Worm (Caenorhabditis elegans): ENCODE data around the gene zip-2.

Gene zip-2

DNA sequence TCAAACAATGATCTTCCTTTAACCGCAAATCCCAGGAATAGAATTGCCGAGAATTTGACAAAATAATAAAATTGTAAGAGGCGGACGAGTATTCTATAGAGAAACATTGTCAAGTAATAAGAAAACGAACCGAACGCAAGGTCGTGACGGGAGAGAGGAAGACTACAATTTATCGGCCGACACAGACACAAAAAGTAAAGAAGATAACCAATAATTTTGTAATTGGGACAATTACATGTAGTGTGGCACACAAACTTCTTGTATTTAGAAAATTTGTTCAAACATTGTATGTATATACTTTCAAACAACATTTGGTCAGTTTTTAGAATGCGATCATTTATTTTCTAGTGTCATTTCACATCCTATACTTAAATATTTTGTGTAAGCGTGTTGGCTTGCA lies 821 bp upstream of the zip-2 start, which contains the start of gene ceeh-1 (continued):
- TF ChIP-seq nhr-77 (tag; optimal IDR thresholded peaks at IDR 0.05) (peak; percentile 4), pqm-1 (tag; optimal IDR thresholded peaks at IDR 0.05) (peak; percentile 30)

DNA sequence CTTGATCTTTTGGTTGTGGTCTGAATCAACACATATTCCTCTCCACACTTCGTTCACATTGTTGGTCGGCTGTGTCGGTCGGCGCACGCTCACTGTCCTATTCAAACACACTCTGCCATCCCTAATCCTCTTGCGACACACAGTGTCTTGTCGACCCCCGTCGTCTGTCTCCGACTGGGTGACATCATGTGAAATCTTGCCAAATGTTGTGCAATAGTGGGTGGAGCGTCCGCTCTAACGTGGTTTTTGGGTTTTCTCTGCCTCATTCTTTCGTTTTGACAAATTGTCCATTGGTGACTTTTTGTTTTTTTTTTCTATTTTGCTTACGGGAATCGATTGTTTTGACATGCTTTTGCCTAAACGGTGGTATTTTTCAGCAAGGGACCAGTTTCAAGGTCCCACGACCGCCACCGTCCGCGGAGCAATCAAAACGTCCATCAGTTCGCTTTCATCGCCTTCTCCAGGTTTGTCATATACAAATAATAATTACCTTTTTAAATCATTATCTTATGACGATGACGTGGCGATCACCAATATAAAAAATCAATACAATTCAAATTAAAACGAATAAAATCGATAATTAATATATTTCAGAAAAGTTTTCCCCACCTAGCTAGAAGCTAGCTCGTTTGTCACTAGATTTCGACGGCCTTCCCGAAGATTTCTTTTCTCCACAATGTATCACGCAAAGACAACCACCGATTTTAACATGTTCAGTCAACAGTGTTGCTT lies 1.1 kb downstream of the zip-2 start:
- TF ChIP-seq lin-39 (tag; optimal IDR thresholded peaks at IDR 0.05): no peak
- peak; percentile 85 for TF ChIP-seq rbr-2 (tag; optimal IDR thresholded peaks at IDR 0.05)
- TF ChIP-seq lir-3 (tag; optimal IDR thresholded peaks at IDR 0.05): no peak
- TF ChIP-seq aha-1 (tag): peak; percentile 99
- peak; percentile 10 for TF ChIP-seq zag-1 (tag; optimal IDR thresholded peaks at IDR 0.05)
- peak; percentile 97 for TF ChIP-seq mep-1 (tag; optimal IDR thresholded peaks at IDR 0.05)
- 0 out of 2 replicates have a peak, but pooled peaks have one; percentile 3 for TF ChIP-seq mxl-2 (GFP tag; conservative IDR thresholded peaks at IDR 0.05)
- TF ChIP-seq lin-1 (GFP tag; IDR thresholded peaks at IDR 0.05): peak; percentile 78; the same call in 1 of the 2 replicates
- no peak for TF ChIP-seq nhr-237 (tag; optimal IDR thresholded peaks at IDR 0.05)
- peak; percentile 92 for TF ChIP-seq nhr-25 (tag; optimal IDR thresholded peaks at IDR 0.05; ENCODE audit: borderline replicate concordance, insufficient read depth)
- peak; percentile 97 for TF ChIP-seq ama-1 (optimal IDR thresholded peaks at IDR 0.05)
- peak; percentile 72 for TF ChIP-seq gei-8 (GFP tag; optimal IDR thresholded peaks at IDR 0.05)
- 0 out of 2 replicates have a peak, but pooled peaks have one; percentile 48 for TF ChIP-seq D1046.2 (GFP tag; IDR thresholded peaks at IDR 0.05)
- TF ChIP-seq aly-2 (tag; optimal IDR thresholded peaks at IDR 0.05): no peak
- TF ChIP-seq snpc-4 (tag; optimal IDR thresholded peaks at IDR 0.05): no peak
- TF ChIP-seq mxl-3 (GFP tag; optimal IDR thresholded peaks at IDR 0.05): peak; percentile 99
- no peak for TF ChIP-seq F26F4.8 (GFP tag; conservative IDR thresholded peaks at IDR 0.05)
- TF ChIP-seq nhr-42 (GFP tag; IDR thresholded peaks at IDR 0.05): peak; percentile 82
- peak; percentile 37 for TF ChIP-seq nhr-76 (tag; optimal IDR thresholded peaks at IDR 0.05)
- TF ChIP-seq lin-13 (GFP tag; optimal IDR thresholded peaks at IDR 0.05): peak; percentile 78
- TF ChIP-seq ceh-20 (GFP tag; IDR thresholded peaks at IDR 0.05): peak; percentile 88
- 0 out of 2 replicates have a peak, but pooled peaks have one; percentile 27 for TF ChIP-seq Y105C5A.15 (GFP tag; IDR thresholded peaks at IDR 0.05)
- TF ChIP-seq dpl-1 (GFP tag; optimal IDR thresholded peaks at IDR 0.05): peak; percentile 69
- no peak for TF ChIP-seq unc-39 (tag; optimal IDR thresholded peaks at IDR 0.05)
- TF ChIP-seq tag-97 (GFP tag; IDR thresholded peaks at IDR 0.05): no peak
- TF ChIP-seq unc-62 (GFP tag; optimal IDR thresholded peaks at IDR 0.05 in 1 of 2): peak; percentile 25 to 100
- no peak for TF ChIP-seq unc-62 (tag; optimal IDR thresholded peaks at IDR 0.05)
- TF ChIP-seq dmd-8 (GFP tag; IDR thresholded peaks at IDR 0.05): no peak
- TF ChIP-seq arid-1 (GFP tag; conservative IDR thresholded peaks at IDR 0.05): peak; percentile 65; the same call in 1 of the 2 replicates
- peak; percentile 32 for TF ChIP-seq F37D6.2 (tag; optimal IDR thresholded peaks at IDR 0.05)
- peak in 1 of 2 experiments; percentile 52; a peak in 1 of 4 replicates for TF ChIP-seq madf-5 (GFP tag; IDR thresholded peaks at IDR 0.05)
- peak; percentile 55; the same call in 1 of the 2 replicates for TF ChIP-seq set-16 (GFP tag; IDR thresholded peaks at IDR 0.05)
- TF ChIP-seq nhr-111 (GFP tag; optimal IDR thresholded peaks at IDR 0.05): no peak
- peak; percentile 78 to 92 for TF ChIP-seq lsy-2 (tag; optimal IDR thresholded peaks at IDR 0.05)
- TF ChIP-seq fos-1 (tag; optimal IDR thresholded peaks at IDR 0.05): peak; percentile 78
- TF ChIP-seq hlh-30 (tag; optimal IDR thresholded peaks at IDR 0.05; ENCODE audit: insufficient read depth): peak; percentile 98
- peak; percentile 74 for TF ChIP-seq nhr-6 (tag; optimal IDR thresholded peaks at IDR 0.05)
- TF ChIP-seq fkh-10 (GFP tag; optimal IDR thresholded peaks at IDR 0.05): peak; percentile 96
- TF ChIP-seq lin-15B (tag; optimal IDR thresholded peaks at IDR 0.05): no peak
- TF ChIP-seq Y48G9A.11 (GFP tag; IDR thresholded peaks at IDR 0.05): no peak
- TF ChIP-seq mdt-29 (GFP tag; IDR thresholded peaks at IDR 0.05): 0 out of 2 replicates have a peak, but pooled peaks have one; percentile 50
- peak; percentile 35 for TF ChIP-seq pqm-1 (tag; optimal IDR thresholded peaks at IDR 0.05)
- TF ChIP-seq duxl-1 (tag; optimal IDR thresholded peaks at IDR 0.05; ENCODE audit: poor library complexity): peak; percentile 13
- no peak for TF ChIP-seq ceh-82 (tag; optimal IDR thresholded peaks at IDR 0.05)
- TF ChIP-seq php-3 (GFP tag; IDR thresholded peaks at IDR 0.05): peak; percentile 77
- no peak for TF ChIP-seq zip-11 (GFP tag; IDR thresholded peaks at IDR 0.05)
- TF ChIP-seq ceh-44 (GFP tag; IDR thresholded peaks at IDR 0.05): no peak
- peak; percentile 88 for TF ChIP-seq nhr-10 (tag; optimal IDR thresholded peaks at IDR 0.05)

Data from whole organism, L4 larva.